Worm (Caenorhabditis elegans) whole organism, L1 larva: ENCODE data around the gene Y37E11AR.7.

ENCODE experiments used
- C04F5.9 ChIP-seq: sonication (generic microtip); optimal IDR thresholded peaks from 2 replicates; lab custom pipeline; 2016; ENCODE audit warnings: missing genetic modification characterization, missing compliant biosample characterization
- C16A3.4 ChIP-seq: fragments of 150-350 bp; optimal IDR thresholded peaks from 2 replicates; lab custom pipeline; 2014; ENCODE audit warnings: missing biosample characterization, missing genetic modification characterization
- F16B12.6 ChIP-seq: fragments of 150-350 bp; optimal IDR thresholded peaks from 2 replicates; lab custom pipeline; 2014; ENCODE audit warnings: missing biosample characterization, missing genetic modification characterization
- Y116A8C.19 ChIP-seq: sonication (generic microtip); optimal IDR thresholded peaks from 2 replicates; lab custom pipeline; 2016; ENCODE audit warnings: missing compliant biosample characterization, missing genetic modification characterization, borderline replicate concordance
- alr-1 ChIP-seq: fragments of 200-800 bp; sonication (Bioruptor generic); optimal IDR thresholded peaks from 2 replicates; lab custom pipeline; 2018; ENCODE audit warnings: borderline replicate concordance, mild to moderate bottlenecking, missing genetic modification characterization, missing compliant biosample characterization
- aly-2 ChIP-seq: fragments of 150-350 bp; optimal IDR thresholded peaks from 2 replicates; lab custom pipeline; 2014; ENCODE audit warnings: missing biosample characterization, missing genetic modification characterization
- ceh-63 ChIP-seq: fragments of 200-800 bp; sonication (Bioruptor generic); optimal IDR thresholded peaks from 2 replicates; lab custom pipeline; 2018; ENCODE audit warnings: mild to moderate bottlenecking, missing genetic modification characterization, missing compliant biosample characterization
- dpl-1 ChIP-seq, 3 experiments: fragments of 150-350 bp in 2 of 3; sonication (generic microtip) in 1 of 3; optimal IDR thresholded peaks; 2 replicates each; lab custom pipeline; 2014 to 2017; ENCODE audit warnings: missing biosample characterization in 3 of 3, missing genetic modification characterization in 3 of 3, missing genetic modification reagents in 3 of 3
- dsc-1 ChIP-seq: sonication (generic microtip); optimal IDR thresholded peaks from 2 replicates; lab custom pipeline; 2016; ENCODE audit warnings: mild to moderate bottlenecking, missing genetic modification characterization, missing compliant biosample characterization
- efl-1 ChIP-seq, 4 experiments: fragments of 150-350 bp; optimal IDR thresholded peaks in 3 of 4; peaks in 1 of 4; 1 replicate in 1 of 4; 2 replicates in 3 of 4; lab custom pipeline; 2014; ENCODE audit warnings: missing biosample characterization in 2 of 4, missing genetic modification characterization in 2 of 4, missing genetic modification reagents in 2 of 4
- efl-3 ChIP-seq: fragments of 200-800 bp; sonication (Bioruptor generic); optimal IDR thresholded peaks from 2 replicates; lab custom pipeline; 2018; ENCODE audit warnings: mild to moderate bottlenecking, missing genetic modification characterization, missing compliant biosample characterization
- elt-2 ChIP-seq: sonication (generic microtip); optimal IDR thresholded peaks from 2 replicates; lab custom pipeline; 2016; ENCODE audit warnings: missing genetic modification characterization, mild to moderate bottlenecking, inconsistent platforms, missing compliant biosample characterization, missing genetic modification reagents
- fkh-10 ChIP-seq: sonication (generic microtip); optimal IDR thresholded peaks from 2 replicates; lab custom pipeline; 2017; ENCODE audit warnings: missing biosample characterization, missing genetic modification reagents, missing genetic modification characterization
- fkh-8 ChIP-seq: sonication (generic microtip); optimal IDR thresholded peaks from 2 replicates; lab custom pipeline; 2016; ENCODE audit warnings: mild to moderate bottlenecking, missing genetic modification characterization, missing compliant biosample characterization
- hlh-17 ChIP-seq: fragments of 200-800 bp; sonication (Bioruptor generic); optimal IDR thresholded peaks from 2 replicates; lab custom pipeline; 2018; ENCODE audit warnings: missing genetic modification characterization, mild to moderate bottlenecking, missing compliant biosample characterization, moderate library complexity, borderline replicate concordance
- hlh-4 ChIP-seq: sonication (generic microtip); optimal IDR thresholded peaks from 2 replicates; lab custom pipeline; 2016; ENCODE audit warnings: mild to moderate bottlenecking, missing genetic modification characterization, missing compliant biosample characterization
- isw-1 ChIP-seq: fragments of 200-800 bp; sonication (Bioruptor generic); IDR thresholded peaks from 2 replicates; pipeline ENCODE4 v1.3.6; 2022; ENCODE audit warnings: missing genetic modification characterization, missing compliant biosample characterization
- lin-13 ChIP-seq: fragments of 150-350 bp; optimal IDR thresholded peaks from 2 replicates; lab custom pipeline; 2014; ENCODE audit warnings: missing biosample characterization, missing genetic modification reagents, missing genetic modification characterization
- lin-14 ChIP-seq: fragments of 200-800 bp; sonication (Bioruptor generic); optimal IDR thresholded peaks from 2 replicates; lab custom pipeline; 2018; ENCODE audit warnings: mild to moderate bottlenecking, missing genetic modification characterization, moderate library complexity, missing compliant biosample characterization
- lin-15B ChIP-seq: fragments of 150-350 bp; sonication (generic microtip); optimal IDR thresholded peaks from 3 replicates; lab custom pipeline; 2014; ENCODE audit warnings: missing biosample characterization, missing genetic modification characterization
- lin-35 ChIP-seq, 2 experiments: fragments of 150-350 bp; optimal IDR thresholded peaks; 2 replicates each; lab custom pipeline; 2014; ENCODE audit warnings: missing biosample characterization in 2 of 2, missing genetic modification characterization in 2 of 2, missing genetic modification reagents in 2 of 2
- lin-39 ChIP-seq: fragments of 150-350 bp; optimal IDR thresholded peaks from 2 replicates; lab custom pipeline; 2014; ENCODE audit warnings: missing biosample characterization, missing genetic modification reagents, missing genetic modification characterization
- lir-3 ChIP-seq: sonication (generic microtip); optimal IDR thresholded peaks from 2 replicates; lab custom pipeline; 2016; ENCODE audit warnings: mild to moderate bottlenecking, missing genetic modification characterization, moderate library complexity, missing compliant biosample characterization; ENCODE audit not compliant: poor library complexity
- lsy-2 ChIP-seq, 2 experiments: fragments of 150-350 bp; optimal IDR thresholded peaks; 2 replicates each; lab custom pipeline; 2014; ENCODE audit warnings: missing biosample characterization in 2 of 2, missing genetic modification characterization in 2 of 2
- mab-9 ChIP-seq: fragments of 200-800 bp; sonication (Bioruptor generic); IDR thresholded peaks from 2 replicates; pipeline ENCODE4 v1.3.6; 2022; ENCODE audit warnings: missing genetic modification reagents, missing genetic modification characterization, missing compliant biosample characterization
- mdl-1 ChIP-seq, 2 experiments: fragments of 150-350 bp; optimal IDR thresholded peaks; 2 replicates each; lab custom pipeline; 2014 to 2017; ENCODE audit warnings: missing biosample characterization in 2 of 2, missing genetic modification characterization in 2 of 2, inconsistent platforms in 1 of 2
- nhr-11 ChIP-seq: fragments of 150-350 bp; optimal IDR thresholded peaks from 2 replicates; lab custom pipeline; 2014; ENCODE audit warnings: missing biosample characterization, missing genetic modification characterization
- nhr-12 ChIP-seq: sonication (generic microtip); optimal IDR thresholded peaks from 2 replicates; lab custom pipeline; 2017; ENCODE audit warnings: missing biosample characterization, missing genetic modification characterization
- nhr-19 ChIP-seq: fragments of 200-800 bp; sonication (Bioruptor generic); conservative IDR thresholded peaks from 2 replicates; pipeline ENCODE4 v1.3.6; 2022; ENCODE audit warnings: missing genetic modification characterization, missing compliant biosample characterization
- nhr-237 ChIP-seq: fragments of 150-350 bp; optimal IDR thresholded peaks from 2 replicates; lab custom pipeline; 2014; ENCODE audit warnings: missing biosample characterization, missing genetic modification characterization
- nhr-71 ChIP-seq: sonication (generic microtip); optimal IDR thresholded peaks from 2 replicates; lab custom pipeline; 2016; ENCODE audit warnings: mild to moderate bottlenecking, missing genetic modification characterization, moderate library complexity, missing compliant biosample characterization
- nhr-76 ChIP-seq: sonication (generic microtip); optimal IDR thresholded peaks from 2 replicates; lab custom pipeline; 2017; ENCODE audit warnings: missing biosample characterization, missing genetic modification characterization
- nhr-77 ChIP-seq: fragments of 150-350 bp; optimal IDR thresholded peaks from 2 replicates; lab custom pipeline; 2014; ENCODE audit warnings: missing biosample characterization, missing genetic modification characterization
- nhr-84 ChIP-seq: sonication (generic microtip); optimal IDR thresholded peaks from 2 replicates; lab custom pipeline; 2017; ENCODE audit warnings: missing biosample characterization, missing genetic modification characterization
- nhr-85 ChIP-seq: sonication (generic microtip); peaks from one replicate; lab custom pipeline; 2016; ENCODE audit warnings: missing genetic modification characterization, inconsistent platforms, missing compliant biosample characterization
- nhr-90 ChIP-seq: sonication (generic microtip); optimal IDR thresholded peaks from 2 replicates; lab custom pipeline; 2016; ENCODE audit warnings: mild to moderate bottlenecking, missing genetic modification characterization, missing compliant biosample characterization; ENCODE audit not compliant: poor library complexity
- pag-3 ChIP-seq: sonication (generic microtip); optimal IDR thresholded peaks from 2 replicates; lab custom pipeline; 2017; ENCODE audit warnings: missing genetic modification characterization, mild to moderate bottlenecking, missing compliant biosample characterization, antibody characterized with exemption, borderline replicate concordance; ENCODE audit not compliant: insufficient read depth
- rnt-1 ChIP-seq: sonication (generic microtip); optimal IDR thresholded peaks from 2 replicates; lab custom pipeline; 2016; ENCODE audit warnings: mild to moderate bottlenecking, missing genetic modification characterization, moderate library complexity, missing compliant biosample characterization
- snpc-4 ChIP-seq: fragments of 150-350 bp; optimal IDR thresholded peaks from 2 replicates; lab custom pipeline; 2014; ENCODE audit warnings: missing biosample characterization, missing genetic modification characterization
- snu-23 ChIP-seq: sonication (generic microtip); optimal IDR thresholded peaks from 2 replicates; lab custom pipeline; 2016; ENCODE audit warnings: missing genetic modification characterization, missing compliant biosample characterization
- sup-37 ChIP-seq: fragments of 200-800 bp; sonication (Bioruptor generic); optimal IDR thresholded peaks from 2 replicates; lab custom pipeline; 2018; ENCODE audit warnings: mild to moderate bottlenecking, missing genetic modification characterization, missing compliant biosample characterization
- swsn-7 ChIP-seq: sonication (generic microtip); optimal IDR thresholded peaks from 2 replicates; lab custom pipeline; 2016; ENCODE audit warnings: missing genetic modification characterization, missing compliant biosample characterization
- tbx-2 ChIP-seq: sonication (generic microtip); optimal IDR thresholded peaks from 2 replicates; lab custom pipeline; 2016; ENCODE audit warnings: missing genetic modification characterization, missing compliant biosample characterization
- unc-130 ChIP-seq: fragments of 150-350 bp; optimal IDR thresholded peaks from 2 replicates; lab custom pipeline; 2017; ENCODE audit warnings: missing biosample characterization, missing genetic modification characterization, inconsistent platforms
- unc-62 ChIP-seq: fragments of 150-350 bp; optimal IDR thresholded peaks from 2 replicates; lab custom pipeline; 2014; ENCODE audit warnings: missing biosample characterization, missing genetic modification reagents, missing genetic modification characterization
- unc-86 ChIP-seq: sonication (generic microtip); optimal IDR thresholded peaks from 2 replicates; lab custom pipeline; 2016; ENCODE audit warnings: missing genetic modification characterization, missing compliant biosample characterization
- vab-15 ChIP-seq: sonication (generic microtip); optimal IDR thresholded peaks from 2 replicates; lab custom pipeline; 2017; ENCODE audit warnings: missing genotype, mild to moderate bottlenecking, missing genetic modification characterization, missing compliant biosample characterization
- zip-4 ChIP-seq: fragments of 200-800 bp; sonication (Bioruptor generic); optimal IDR thresholded peaks from 2 replicates; lab custom pipeline; 2018; ENCODE audit warnings: mild to moderate bottlenecking, missing genetic modification characterization, moderate library complexity, missing compliant biosample characterization
- ztf-11 ChIP-seq, 2 experiments: sonication (generic microtip); optimal IDR thresholded peaks; 2 replicates each; lab custom pipeline; 2016 to 2017; ENCODE audit warnings: missing genetic modification characterization in 2 of 2, missing biosample characterization in 1 of 2, missing compliant biosample characterization in 1 of 2

The Y37E11AR.7 gene

DNA sequence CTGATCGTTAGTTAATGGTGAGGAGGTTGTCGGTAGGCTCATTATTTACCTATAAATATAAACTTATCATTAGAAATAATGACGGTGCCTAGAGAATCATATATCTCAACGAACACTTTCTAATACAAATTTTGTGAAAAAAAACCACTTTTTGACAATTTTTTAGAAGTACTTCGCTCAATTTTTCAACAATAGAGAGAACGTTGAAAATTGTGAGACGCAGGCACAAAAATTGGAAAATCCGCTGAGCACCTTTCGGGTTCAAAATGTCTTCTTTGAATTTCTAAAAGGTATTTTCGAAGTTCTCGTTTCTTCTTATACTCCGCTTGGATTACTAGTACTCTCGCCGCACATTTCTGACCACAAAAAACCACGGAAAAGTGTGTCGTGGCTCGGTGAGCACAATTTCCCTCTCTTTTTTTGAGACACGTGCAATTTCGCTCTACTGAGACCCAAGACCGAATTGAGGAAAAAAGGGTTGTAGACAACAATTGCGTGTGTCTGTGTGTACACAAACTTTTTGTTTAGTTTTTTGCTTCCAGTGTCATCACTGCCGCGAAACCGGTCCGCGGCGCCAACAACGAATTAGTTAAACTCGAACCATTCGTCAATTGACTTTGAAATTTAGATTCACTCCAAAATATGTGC lies 14.3 kb downstream of the Y37E11AR.7 start, which contains the start of gene nape-1 (continued):
- peak; percentile 34 for TF ChIP-seq lin-15B (tag; lab: Kevin White, UChicago)
- no peak; the same call in 1 of the 2 replicates for TF ChIP-seq nhr-19 (GFP tag; lab: Robert Waterston, UW)
- TF ChIP-seq aly-2 (tag; lab: Kevin White, UChicago) = no peak
- TF ChIP-seq nhr-85 = no peak
- no peak for TF ChIP-seq lir-3 (tag; lab: Kevin White, UChicago)
- TF ChIP-seq lin-13 = no peak
- TF ChIP-seq sup-37 (GFP tag; lab: Kevin White, UChicago) = no peak
- no peak for TF ChIP-seq vab-15 (tag; lab: Kevin White, UChicago)
- peak; percentile 41 for TF ChIP-seq nhr-71
- no peak for TF ChIP-seq efl-3
- TF ChIP-seq fkh-10 (GFP tag; lab: Kevin White, UChicago) = no peak
- TF ChIP-seq nhr-11 = no peak
- TF ChIP-seq mab-9 (GFP tag; lab: Robert Waterston, UW) = no peak
- TF ChIP-seq hlh-4 (tag; lab: Kevin White, UChicago) = no peak
- no peak for TF ChIP-seq pag-3 (tag; lab: Kevin White, UChicago)
- TF ChIP-seq lin-39 (tag; lab: Kevin White, UChicago) = no peak
- no peak for TF ChIP-seq nhr-90 (tag; lab: Kevin White, UChicago)
- TF ChIP-seq rnt-1 (tag; lab: Kevin White, UChicago) = no peak
- TF ChIP-seq lsy-2 (tag; optimal IDR thresholded peaks at IDR 0.05; lab: Kevin White, UChicago) = peak in 1 of 2 experiments; percentile 64
- peak; percentile 31 for TF ChIP-seq snu-23 (GFP tag; lab: Kevin White, UChicago)
- TF ChIP-seq lin-35 (GFP tag; optimal IDR thresholded peaks at IDR 0.05; lab: Kevin White, UChicago) = peak; percentile 18 to 46
- TF ChIP-seq nhr-84 = no peak
- TF ChIP-seq lin-14 (GFP tag; lab: Kevin White, UChicago) = peak; percentile 81
- TF ChIP-seq hlh-17 = no peak
- TF ChIP-seq nhr-76 (tag; lab: Kevin White, UChicago) = no peak
- TF ChIP-seq unc-62 (GFP tag; lab: Kevin White, UChicago) = no peak
- no peak for TF ChIP-seq dsc-1 (tag; lab: Kevin White, UChicago)
- TF ChIP-seq C04F5.9 = no peak
- no peak for TF ChIP-seq nhr-237
- TF ChIP-seq swsn-7 = peak; percentile 10
- peak; percentile 43 for TF ChIP-seq tbx-2 (tag; lab: Kevin White, UChicago)
- TF ChIP-seq ztf-11 (tag; optimal IDR thresholded peaks at IDR 0.05; lab: Kevin White, UChicago) = no peak
- TF ChIP-seq nhr-77 = peak; percentile 77
- TF ChIP-seq elt-2 (tag; lab: Kevin White, UChicago) = no peak
- TF ChIP-seq C16A3.4 (tag; lab: Kevin White, UChicago) = no peak
- peak; percentile 47 for TF ChIP-seq fkh-8 (tag; lab: Kevin White, UChicago)
- TF ChIP-seq ceh-63 (GFP tag; lab: Kevin White, UChicago) = no peak
- peak; percentile 40 to 47 for TF ChIP-seq efl-1 (optimal IDR thresholded peaks at IDR 0.05; lab: Kevin White, UChicago)
- TF ChIP-seq efl-1 (GFP tag; optimal IDR thresholded peaks at IDR 0.05 in 1 of 2; lab: Kevin White, UChicago) = peak; percentile 26 to 93

DNA sequence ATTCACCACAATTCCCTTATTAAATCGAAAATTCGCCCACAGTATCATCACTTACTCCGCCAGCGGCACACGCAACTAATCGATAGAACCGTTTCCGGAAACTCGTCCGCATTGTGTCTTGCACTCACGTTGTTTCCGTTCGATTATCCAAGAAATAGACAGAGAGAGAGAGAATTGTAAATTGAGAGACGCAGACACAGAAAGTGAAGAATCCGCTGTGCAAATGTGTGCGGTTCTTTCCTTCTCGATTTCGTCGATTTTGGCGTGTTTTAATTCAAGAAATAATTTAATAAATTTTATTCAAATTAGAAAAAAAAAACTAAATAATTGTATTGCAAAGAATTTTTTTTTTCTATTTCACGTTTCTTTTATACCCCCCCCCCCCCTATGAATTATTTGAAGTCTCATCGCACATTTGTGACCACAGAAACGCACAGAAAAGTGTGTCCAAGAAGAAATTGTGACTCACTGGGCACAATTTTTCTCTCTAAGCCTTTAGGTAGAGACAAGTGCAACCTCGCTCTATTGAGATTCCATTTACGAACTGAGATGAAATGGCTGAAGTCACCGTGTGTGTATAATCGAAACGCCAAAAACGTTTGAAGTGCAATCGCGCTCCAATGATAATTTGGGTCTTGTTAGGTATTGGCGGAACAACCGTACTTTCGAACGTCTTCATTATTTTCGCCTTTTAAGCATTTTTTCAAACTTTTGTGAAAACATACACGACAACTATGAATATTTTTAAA lies 16.4 kb downstream of the Y37E11AR.7 start, which contains the start of gene nape-2:
Gene nape-2, minus strand, starts transcription at position 271 of the 749 bp plus-strand sequence.
- TF ChIP-seq isw-1 (GFP tag; lab: Robert Waterston, UW) (no peak), C04F5.9 (no peak), dpl-1 (GFP tag; optimal IDR thresholded peaks at IDR 0.05; lab: Kevin White, UChicago) (peak in 1 of 3 experiments; percentile 22), rnt-1 (tag; lab: Kevin White, UChicago) (peak; percentile 30), alr-1 (tag; lab: Kevin White, UChicago) (peak; percentile 60), vab-15 (tag; lab: Kevin White, UChicago) (no peak), zip-4 (GFP tag; lab: Kevin White, UChicago) (no peak), unc-130 (tag; lab: Kevin White, UChicago) (no peak), lin-39 (tag; lab: Kevin White, UChicago) (no peak), ceh-63 (GFP tag; lab: Kevin White, UChicago) (no peak), Y116A8C.19 (no peak), nhr-12 (tag; lab: Kevin White, UChicago) (no peak), mdl-1 (tag; optimal IDR thresholded peaks at IDR 0.05; lab: Kevin White, UChicago) (no peak), unc-86 (tag; lab: Kevin White, UChicago) (no peak), hlh-17 (no peak), snpc-4 (tag; lab: Kevin White, UChicago) (peak; percentile 37), F16B12.6 (tag; lab: Kevin White, UChicago) (no peak), unc-62 (GFP tag; lab: Kevin White, UChicago) (no peak)
